Worm (Caenorhabditis elegans): ENCODE measurements around the gene str-163.

- TF ChIP-seq tbx-37 (GFP tag; conservative IDR thresholded peaks at IDR 0.05) = no peak
- no peak for TF ChIP-seq sea-1 (GFP tag; conservative IDR thresholded peaks at IDR 0.05)
- no peak for TF ChIP-seq B0310.2 (tag; optimal IDR thresholded peaks at IDR 0.05)
- TF ChIP-seq scrt-1 (GFP tag; IDR thresholded peaks at IDR 0.05) = no peak
- no peak for TF ChIP-seq ama-1 (optimal IDR thresholded peaks at IDR 0.05)
- TF ChIP-seq tbx-11 (GFP tag; IDR thresholded peaks at IDR 0.05) = no peak
- TF ChIP-seq ceh-13 (GFP tag; optimal IDR thresholded peaks at IDR 0.05) = no peak
- no peak for TF ChIP-seq F13C5.2 (tag; optimal IDR thresholded peaks at IDR 0.05)
- TF ChIP-seq flt-1 (GFP tag; IDR thresholded peaks at IDR 0.05) = no peak
Observed at ce11 chrIV:4993128-4993527, 39.1 kb downstream of the str-163 start.

All from whole organism, early embryonic.